Worm (Caenorhabditis elegans) whole organism, late embryonic: Measurements from ENCODE around the gene C10G8.3.

Source experiments
- T23F11.4 ChIP-seq: fragments of 200-800 bp; sonication (Bioruptor generic); optimal IDR thresholded peaks from 2 replicates; lab custom pipeline; 2018; ENCODE audit warnings: mild to moderate bottlenecking, missing genetic modification characterization, missing compliant biosample characterization
- ceh-45 ChIP-seq: fragments of 200-800 bp; sonication (Bioruptor generic); IDR thresholded peaks from 2 replicates; pipeline ENCODE4 v1.3.6; 2022; ENCODE audit warnings: missing genetic modification reagents, missing genetic modification characterization, missing compliant biosample characterization
- ceh-9 ChIP-seq: sonication (generic microtip); optimal IDR thresholded peaks from 2 replicates; lab custom pipeline; 2016; ENCODE audit warnings: mild to moderate bottlenecking, missing genetic modification characterization, inconsistent platforms, missing compliant biosample characterization
- fkh-10 ChIP-seq: fragments of 150-350 bp; optimal IDR thresholded peaks from 2 replicates; lab custom pipeline; 2014; ENCODE audit warnings: missing biosample characterization, missing genetic modification reagents, missing genetic modification characterization
- nfya-1 ChIP-seq: sonication (generic microtip); optimal IDR thresholded peaks from 2 replicates; lab custom pipeline; 2017; ENCODE audit warnings: missing genetic modification characterization, mild to moderate bottlenecking, missing compliant biosample characterization, antibody characterized with exemption, moderate library complexity
- pat-9 ChIP-seq: fragments of 200-800 bp; sonication (Bioruptor generic); optimal IDR thresholded peaks from 2 replicates; lab custom pipeline; 2018; ENCODE audit warnings: mild to moderate bottlenecking, missing genetic modification characterization, moderate library complexity, missing compliant biosample characterization
- pha-4 ChIP-seq: fragments of 150-350 bp; optimal IDR thresholded peaks from 2 replicates; lab custom pipeline; 2018; ENCODE audit warnings: missing biosample characterization, missing genetic modification reagents, missing genetic modification characterization
- rnt-1 ChIP-seq: sonication (generic microtip); optimal IDR thresholded peaks from 2 replicates; lab custom pipeline; 2016; ENCODE audit warnings: missing genetic modification characterization, missing compliant biosample characterization

DNA sequence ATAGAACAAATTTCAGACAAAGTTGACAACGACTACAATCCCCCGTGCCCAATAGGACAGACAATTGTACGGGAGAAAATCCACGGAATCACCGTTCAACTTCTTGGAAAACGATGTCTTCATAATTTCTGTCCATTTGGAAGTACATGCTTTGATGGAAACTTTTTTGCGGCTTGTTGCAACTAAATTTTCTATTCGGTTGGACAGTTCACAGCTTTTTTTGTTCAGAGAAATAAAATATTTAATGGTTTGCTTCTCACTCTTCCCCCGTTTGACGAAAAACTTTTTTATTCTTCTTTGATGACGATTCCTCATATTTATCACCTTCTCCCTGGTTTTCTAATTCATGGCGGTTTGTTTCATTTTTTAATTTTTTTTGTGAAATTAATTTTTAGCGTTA lies 1.6 kb downstream of the C10G8.3 start, which contains the start of gene C10G8.2:
- TF ChIP-seq nfya-1 (tag; lab: Kevin White, UChicago), result no peak
- no peak for TF ChIP-seq T23F11.4
- TF ChIP-seq fkh-10 (GFP tag; lab: Kevin White, UChicago), result no peak
- no peak for TF ChIP-seq pha-4 (tag; lab: Kevin White, UChicago)
- TF ChIP-seq ceh-45 (GFP tag; lab: Robert Waterston, UW), result no peak
- no peak for TF ChIP-seq ceh-9 (tag; lab: Kevin White, UChicago)
- TF ChIP-seq pat-9 (tag; lab: Kevin White, UChicago), result no peak
- no peak for TF ChIP-seq rnt-1 (tag; lab: Kevin White, UChicago)
